Worm (Caenorhabditis elegans) whole organism, young adult: ENCODE results near the gene R05G6.5.

Source experiments
- C06A6.2 ChIP-seq: fragments of 200-800 bp; sonication (Bioruptor generic); conservative IDR thresholded peaks from 2 replicates; pipeline ENCODE4 v1.3.6; 2022; ENCODE audit warnings: missing genetic modification characterization, missing compliant biosample characterization
- F23B12.7 ChIP-seq: sonication (generic microtip); optimal IDR thresholded peaks from 2 replicates; lab custom pipeline; 2017; ENCODE audit warnings: missing genetic modification characterization, mild to moderate bottlenecking, missing compliant biosample characterization, antibody characterized with exemption, moderate library complexity; ENCODE audit not compliant: insufficient read depth
- F39B2.1 ChIP-seq: fragments of 200-800 bp; sonication (Bioruptor generic); IDR thresholded peaks from 2 replicates; pipeline ENCODE4 v1.3.6; 2022; ENCODE audit warnings: missing genetic modification reagents, missing genetic modification characterization, missing compliant biosample characterization
- F57C9.4 ChIP-seq: sonication (generic microtip); optimal IDR thresholded peaks from 2 replicates; lab custom pipeline; 2017; ENCODE audit warnings: mild to moderate bottlenecking, missing genetic modification characterization, missing compliant biosample characterization
- K12H6.12 ChIP-seq: fragments of 200-800 bp; sonication (Bioruptor generic); optimal IDR thresholded peaks from 2 replicates; lab custom pipeline; 2018; ENCODE audit warnings: mild to moderate bottlenecking, missing genetic modification characterization, missing compliant biosample characterization
- T26A5.8 ChIP-seq: sonication (generic microtip); optimal IDR thresholded peaks from 2 replicates; lab custom pipeline; 2016; ENCODE audit warnings: missing genetic modification characterization, missing compliant biosample characterization
- Y53F4B.3 ChIP-seq: fragments of 200-800 bp; sonication (Bioruptor generic); IDR thresholded peaks from 2 replicates; pipeline ENCODE4 v1.3.6; 2022; ENCODE audit warnings: missing genetic modification reagents, missing genetic modification characterization, missing compliant biosample characterization
- Y53G8AR.9 ChIP-seq: fragments of 200-800 bp; sonication (Bioruptor generic); conservative IDR thresholded peaks from 2 replicates; pipeline ENCODE4 v1.3.6; 2022; ENCODE audit warnings: missing genetic modification reagents, missing genetic modification characterization, missing compliant biosample characterization
- Y56A3A.18 ChIP-seq: fragments of 200-800 bp; sonication (Bioruptor generic); IDR thresholded peaks from 2 replicates; pipeline ENCODE4 v1.3.6; 2022; ENCODE audit warnings: missing genetic modification reagents, missing genetic modification characterization, missing compliant biosample characterization
- Y67H2A.10 ChIP-seq: fragments of 200-800 bp; sonication (Bioruptor generic); conservative IDR thresholded peaks from 2 replicates; pipeline ENCODE4 v1.3.6; 2022; ENCODE audit warnings: missing genetic modification reagents, missing genetic modification characterization, missing compliant biosample characterization
- ZK185.1 ChIP-seq: sonication (generic microtip); optimal IDR thresholded peaks from 2 replicates; lab custom pipeline; 2016; ENCODE audit warnings: mild to moderate bottlenecking, missing genetic modification characterization, missing compliant biosample characterization; ENCODE audit not compliant: poor library complexity, severe bottlenecking
- akir-1 ChIP-seq: fragments of 200-800 bp; sonication (Bioruptor generic); optimal IDR thresholded peaks from 2 replicates; lab custom pipeline; 2018; ENCODE audit warnings: mild to moderate bottlenecking, missing genetic modification characterization, moderate library complexity, missing compliant biosample characterization
- attf-3 ChIP-seq: fragments of 200-800 bp; sonication (Bioruptor generic); conservative IDR thresholded peaks from 2 replicates; pipeline ENCODE4 v1.3.6; 2022; ENCODE audit warnings: missing genetic modification reagents, missing genetic modification characterization, missing compliant biosample characterization
- attf-6 ChIP-seq: fragments of 200-800 bp; sonication (Bioruptor generic); IDR thresholded peaks from 2 replicates; pipeline ENCODE4 v1.3.6; 2022; ENCODE audit warnings: missing genetic modification reagents, missing genetic modification characterization, missing compliant biosample characterization
- bed-1 ChIP-seq: fragments of 200-800 bp; sonication (Bioruptor generic); IDR thresholded peaks from 2 replicates; pipeline ENCODE4 v1.3.6; 2022; ENCODE audit warnings: missing genetic modification reagents, missing genetic modification characterization, missing compliant biosample characterization
- ccch-3 ChIP-seq: fragments of 200-800 bp; sonication (Bioruptor generic); optimal IDR thresholded peaks from 2 replicates; lab custom pipeline; 2018; ENCODE audit warnings: mild to moderate bottlenecking, missing genetic modification characterization, missing compliant biosample characterization
- ceh-100 ChIP-seq: fragments of 200-800 bp; sonication (Bioruptor generic); IDR thresholded peaks from 2 replicates; pipeline ENCODE4 v1.3.6; 2022; ENCODE audit warnings: missing genetic modification reagents, missing genetic modification characterization, missing compliant biosample characterization
- ceh-40 ChIP-seq: fragments of 200-800 bp; sonication (Bioruptor generic); IDR thresholded peaks from 2 replicates; pipeline ENCODE4 v1.3.6; 2022; ENCODE audit warnings: missing genetic modification characterization, missing compliant biosample characterization
- ceh-79 ChIP-seq: sonication (generic microtip); optimal IDR thresholded peaks from 2 replicates; lab custom pipeline; 2017; ENCODE audit warnings: mild to moderate bottlenecking, missing genetic modification characterization, missing compliant biosample characterization
- ceh-91 ChIP-seq: fragments of 200-800 bp; sonication (Bioruptor generic); IDR thresholded peaks from 2 replicates; pipeline ENCODE4 v1.3.6; 2022; ENCODE audit warnings: missing genetic modification reagents, missing genetic modification characterization, missing compliant biosample characterization
- efl-1 ChIP-seq: fragments of 150-350 bp; optimal IDR thresholded peaks from 2 replicates; lab custom pipeline; 2014; ENCODE audit warnings: missing biosample characterization, missing genetic modification reagents, missing genetic modification characterization
- ets-4 ChIP-seq: fragments of 200-800 bp; sonication (Bioruptor generic); optimal IDR thresholded peaks from 2 replicates; lab custom pipeline; 2018; ENCODE audit warnings: mild to moderate bottlenecking, missing genetic modification characterization, missing compliant biosample characterization
- gei-17 ChIP-seq: fragments of 200-800 bp; sonication (Bioruptor generic); optimal IDR thresholded peaks from 2 replicates; lab custom pipeline; 2018; ENCODE audit warnings: mild to moderate bottlenecking, missing genetic modification characterization, missing compliant biosample characterization
- hmg-1.2 ChIP-seq: fragments of 200-800 bp; sonication (Bioruptor generic); IDR thresholded peaks from 2 replicates; pipeline ENCODE4 v1.3.6; 2022; ENCODE audit warnings: missing genetic modification reagents, missing genetic modification characterization, missing compliant biosample characterization
- hrde-1 ChIP-seq: sonication (generic microtip); optimal IDR thresholded peaks from 2 replicates; lab custom pipeline; 2016; ENCODE audit warnings: missing genetic modification characterization, mild to moderate bottlenecking, missing compliant biosample characterization, moderate library complexity, missing genotype, missing genetic modification reagents, borderline replicate concordance
- hsf-1 ChIP-seq: fragments of 200-800 bp; sonication (Bioruptor generic); IDR thresholded peaks from 2 replicates; pipeline ENCODE4 v1.3.6; 2022; ENCODE audit warnings: missing genetic modification reagents, missing genetic modification characterization, missing compliant biosample characterization
- lag-1 ChIP-seq: fragments of 200-800 bp; sonication (Bioruptor generic); IDR thresholded peaks from 2 replicates; pipeline ENCODE4 v1.3.6; 2022; ENCODE audit warnings: missing genetic modification reagents, missing genetic modification characterization, missing compliant biosample characterization
- lin-35 ChIP-seq, 3 experiments: fragments of 150-350 bp in 2 of 3; sonication (generic microtip) in 1 of 3; optimal IDR thresholded peaks; 2 replicates each; lab custom pipeline; 2014 to 2018; ENCODE audit warnings: missing biosample characterization in 3 of 3, missing genetic modification characterization in 3 of 3, missing genetic modification reagents in 3 of 3
- lsy-27 ChIP-seq: sonication (generic microtip); optimal IDR thresholded peaks from 2 replicates; lab custom pipeline; 2017; ENCODE audit warnings: missing genetic modification characterization, mild to moderate bottlenecking, missing compliant biosample characterization, antibody characterized with exemption, missing genotype, borderline replicate concordance; ENCODE audit not compliant: insufficient read depth
- madf-3 ChIP-seq: fragments of 200-800 bp; sonication (Bioruptor generic); IDR thresholded peaks from 2 replicates; pipeline ENCODE4 v1.3.6; 2022; ENCODE audit warnings: missing genetic modification reagents, missing genetic modification characterization, missing compliant biosample characterization
- madf-6 ChIP-seq: fragments of 200-800 bp; sonication (Bioruptor generic); IDR thresholded peaks from 2 replicates; pipeline ENCODE4 v1.3.6; 2022; ENCODE audit warnings: missing genetic modification reagents, missing genetic modification characterization, missing compliant biosample characterization
- nfya-2 ChIP-seq: fragments of 200-800 bp; sonication (Bioruptor generic); IDR thresholded peaks from 2 replicates; pipeline ENCODE4 v1.3.6; 2022; ENCODE audit warnings: missing genetic modification reagents, missing genetic modification characterization, missing compliant biosample characterization
- nhr-179 ChIP-seq: sonication (generic microtip); optimal IDR thresholded peaks from 2 replicates; lab custom pipeline; 2016; ENCODE audit warnings: mild to moderate bottlenecking, missing genetic modification characterization, missing compliant biosample characterization
- nhr-90 ChIP-seq: sonication (generic microtip); optimal IDR thresholded peaks from 2 replicates; lab custom pipeline; 2016; ENCODE audit warnings: missing genotype, mild to moderate bottlenecking, missing genetic modification characterization, missing compliant biosample characterization
- pbrm-1 ChIP-seq: fragments of 200-800 bp; sonication (Bioruptor generic); IDR thresholded peaks from 2 replicates; pipeline ENCODE4 v1.3.6; 2022; ENCODE audit warnings: missing genetic modification reagents, missing genetic modification characterization, missing compliant biosample characterization
- pha-4 ChIP-seq: fragments of 150-350 bp; sonication (generic microtip); optimal IDR thresholded peaks from 2 replicates; lab custom pipeline; 2014; ENCODE audit warnings: missing biosample characterization, missing genetic modification reagents, missing genetic modification characterization
- sdz-38 ChIP-seq: sonication (generic microtip); optimal IDR thresholded peaks from 2 replicates; lab custom pipeline; 2016; ENCODE audit warnings: missing genotype, missing genetic modification characterization, missing compliant biosample characterization
- sea-2 ChIP-seq: fragments of 200-800 bp; sonication (Bioruptor generic); IDR thresholded peaks from 2 replicates; pipeline ENCODE4 v1.3.6; 2022; ENCODE audit warnings: missing genetic modification characterization, missing compliant biosample characterization
- snpc-1.1 ChIP-seq: sonication (generic microtip); optimal IDR thresholded peaks from 2 replicates; lab custom pipeline; 2017; ENCODE audit warnings: missing genetic modification characterization, mild to moderate bottlenecking, missing compliant biosample characterization, antibody characterized with exemption, moderate library complexity, missing genotype, missing genetic modification reagents; ENCODE audit not compliant: insufficient read depth
- tlf-1 ChIP-seq: fragments of 200-800 bp; sonication (Bioruptor generic); optimal IDR thresholded peaks from 2 replicates; lab custom pipeline; 2018; ENCODE audit warnings: mild to moderate bottlenecking, missing genetic modification characterization, missing compliant biosample characterization
- unc-62 ChIP-seq: fragments of 150-350 bp; optimal IDR thresholded peaks from 2 replicates; lab custom pipeline; 2014; ENCODE audit warnings: missing biosample characterization, missing genetic modification reagents, missing genetic modification characterization
- xnd-1 ChIP-seq: sonication (generic microtip); optimal IDR thresholded peaks from 2 replicates; lab custom pipeline; 2016; ENCODE audit warnings: missing genotype, missing genetic modification reagents, missing genetic modification characterization, missing compliant biosample characterization
- ztf-26 ChIP-seq: sonication (generic microtip); optimal IDR thresholded peaks from 2 replicates; lab custom pipeline; 2017; ENCODE audit warnings: missing genetic modification characterization, missing compliant biosample characterization

The R05G6.5 gene

ce11 chrIV:7505866-7506488 lies 2.2 kb upstream of the R05G6.5 start (continued):
- TF ChIP-seq attf-3 (peak; percentile 25; the same call in 1 of the 2 replicates), akir-1 (GFP tag; lab: Kevin White, UChicago) (no peak), ccch-3 (GFP tag; lab: Kevin White, UChicago) (no peak), snpc-1.1 (tag; lab: Kevin White, UChicago) (no peak), ztf-26 (peak; percentile 10), lsy-27 (no peak), ceh-79 (no peak), T26A5.8 (peak; percentile 68), K12H6.12 (tag; lab: Kevin White, UChicago) (no peak), madf-3 (GFP tag; lab: Robert Waterston, UW) (peak; percentile 81; the same call in 1 of the 2 replicates), ceh-91 (GFP tag; lab: Robert Waterston, UW) (no peak), pha-4 (tag; lab: Kevin White, UChicago) (peak; percentile 36), tlf-1 (GFP tag; lab: Kevin White, UChicago) (peak; percentile 77), nhr-90 (tag; lab: Kevin White, UChicago) (peak; percentile 38), lin-35 (GFP tag; optimal IDR thresholded peaks at IDR 0.05; lab: Kevin White, UChicago) (peak in 1 of 3 experiments; percentile 20), gei-17 (GFP tag; lab: Kevin White, UChicago) (no peak), nfya-2 (no peak), F23B12.7 (tag; lab: Kevin White, UChicago) (no peak), hrde-1 (tag; lab: Kevin White, UChicago) (peak; percentile 78), efl-1 (GFP tag; lab: Kevin White, UChicago) (no peak), ets-4 (GFP tag; lab: Kevin White, UChicago) (no peak), sea-2 (GFP tag; lab: Robert Waterston, UW) (no peak), lag-1 (GFP tag; lab: Robert Waterston, UW) (no peak), Y67H2A.10 (GFP tag; lab: Robert Waterston, UW) (no peak), ceh-40 (GFP tag; lab: Robert Waterston, UW) (no peak), sdz-38 (tag; lab: Kevin White, UChicago) (no peak), C06A6.2 (peak; percentile 48; the same call in 1 of the 2 replicates), F57C9.4 (tag; lab: Kevin White, UChicago) (peak; percentile 43), bed-1 (GFP tag; lab: Robert Waterston, UW) (no peak), attf-6 (GFP tag; lab: Robert Waterston, UW) (peak; percentile 50), ceh-100 (GFP tag; lab: Robert Waterston, UW) (no peak), Y56A3A.18 (0 out of 2 replicates have a peak, but pooled peaks have one; percentile 21), unc-62 (GFP tag; lab: Kevin White, UChicago) (no peak), nhr-179 (tag; lab: Kevin White, UChicago) (no peak), ZK185.1 (tag; lab: Kevin White, UChicago) (peak; percentile 67), F39B2.1 (0 out of 2 replicates have a peak, but pooled peaks have one; percentile 40)
- TF ChIP-seq, all 124 proteins: peak for 56

ce11 chrIV:7506711-7507110 lies 1.5 kb upstream of the R05G6.5 start:
- TF ChIP-seq pbrm-1, result 0 out of 2 replicates have a peak, but pooled peaks have one; percentile 25
- 0 out of 2 replicates have a peak, but pooled peaks have one; percentile 6 for TF ChIP-seq hmg-1.2
- no peak for TF ChIP-seq xnd-1 (tag; lab: Kevin White, UChicago)
- peak; percentile 5 for TF ChIP-seq ets-4 (GFP tag; lab: Kevin White, UChicago)
- no peak for TF ChIP-seq hsf-1 (GFP tag; lab: Robert Waterston, UW)
- no peak for TF ChIP-seq Y53F4B.3 (GFP tag; lab: Robert Waterston, UW)
- TF ChIP-seq madf-6 (GFP tag; lab: Robert Waterston, UW), result 0 out of 2 replicates have a peak, but pooled peaks have one; percentile 9
- 0 out of 2 replicates have a peak, but pooled peaks have one; percentile 46 for TF ChIP-seq Y53G8AR.9 (GFP tag; lab: Robert Waterston, UW)
